Fruit fly (Drosophila melanogaster) whole organism, embryonic: ENCODE results near the gene CG32944.
A peak's percentile ranks its signal among the peaks of the same experiment; 100 is the strongest.

Experiments used
- B-H2 ChIP-seq: fragments of 200-800 bp; sonication (Bioruptor generic); optimal IDR thresholded peaks from 2 replicates; lab custom pipeline; 2018; ENCODE audit warnings: missing biosample characterization, mild to moderate bottlenecking, missing genetic modification characterization
- C15 ChIP-seq: fragments of 200-800 bp; sonication (Bioruptor generic); IDR thresholded peaks from 3 replicates; pipeline ENCODE4 v1.3.6; 2022; ENCODE audit warnings: missing biosample characterization, missing genetic modification characterization
- CG10462 ChIP-seq: fragments of 200-800 bp; sonication (Bioruptor generic); optimal IDR thresholded peaks from 2 replicates; lab custom pipeline; 2016; ENCODE audit warnings: missing biosample characterization, missing genetic modification characterization
- CG10543 ChIP-seq: fragments of 200-800 bp; sonication (Bioruptor generic); optimal IDR thresholded peaks from 3 replicates; lab custom pipeline; 2017; ENCODE audit warnings: missing biosample characterization, mild to moderate bottlenecking, missing genetic modification characterization, moderate library complexity
- CG13296 ChIP-seq: fragments of 200-800 bp; sonication (Bioruptor generic); optimal IDR thresholded peaks from 3 replicates; lab custom pipeline; 2018; ENCODE audit warnings: missing biosample characterization, mild to moderate bottlenecking, missing genetic modification characterization
- CG13894 ChIP-seq: fragments of 200-800 bp; sonication (Bioruptor generic); optimal IDR thresholded peaks from 3 replicates; lab custom pipeline; 2018; ENCODE audit warnings: missing biosample characterization, mild to moderate bottlenecking, missing genetic modification characterization, moderate library complexity
- CG14050 ChIP-seq: fragments of 200-800 bp; sonication (Bioruptor generic); IDR thresholded peaks from 3 replicates; pipeline ENCODE4 v1.3.6; 2022; ENCODE audit warnings: missing biosample characterization, missing genetic modification characterization
- CG14441 ChIP-seq: fragments of 200-800 bp; sonication (Bioruptor generic); IDR thresholded peaks from 2 replicates; pipeline ENCODE4 v1.3.6; 2022; ENCODE audit warnings: missing biosample characterization, missing genetic modification characterization
- CG15514 ChIP-seq: fragments of 200-800 bp; sonication (Bioruptor generic); optimal IDR thresholded peaks from 3 replicates; lab custom pipeline; 2017; ENCODE audit warnings: missing biosample characterization, missing genetic modification characterization, mild to moderate bottlenecking, moderate library complexity, missing genetic modification reagents
- CG17328 ChIP-seq: fragments of 200-800 bp; sonication (Bioruptor generic); IDR thresholded peaks from 2 replicates; pipeline ENCODE4 v1.3.6; 2022; ENCODE audit warnings: missing biosample characterization, missing genetic modification characterization
- CG18599 ChIP-seq: fragments of 200-800 bp; sonication (Bioruptor generic); optimal IDR thresholded peaks from 3 replicates; lab custom pipeline; 2017; ENCODE audit warnings: missing biosample characterization, missing genetic modification characterization, mild to moderate bottlenecking, moderate library complexity, missing genetic modification reagents
- CG2120 ChIP-seq: fragments of 200-800 bp; sonication (Bioruptor generic); optimal IDR thresholded peaks from 3 replicates; lab custom pipeline; 2016; ENCODE audit warnings: missing biosample characterization, missing genetic modification characterization
- CG2678 ChIP-seq: fragments of 200-800 bp; sonication (Bioruptor generic); optimal IDR thresholded peaks from 3 replicates; lab custom pipeline; 2019; ENCODE audit warnings: missing biosample characterization, mild to moderate bottlenecking, missing genetic modification characterization, moderate library complexity
- CG2875 ChIP-seq: fragments of 200-800 bp; sonication (Bioruptor generic); optimal IDR thresholded peaks from 2 replicates; lab custom pipeline; 2017; ENCODE audit warnings: missing biosample characterization, mild to moderate bottlenecking, missing genetic modification characterization, missing genetic modification reagents
- CG34376 ChIP-seq: fragments of 200-800 bp; sonication (Bioruptor generic); optimal IDR thresholded peaks from 2 replicates; lab custom pipeline; 2018; ENCODE audit warnings: missing biosample characterization, mild to moderate bottlenecking, missing genetic modification characterization
- CG3838 ChIP-seq: fragments of 200-800 bp; sonication (Bioruptor generic); optimal IDR thresholded peaks from 3 replicates; lab custom pipeline; 2016; ENCODE audit warnings: missing biosample characterization, missing genetic modification characterization
- CG4328 ChIP-seq: fragments of 200-800 bp; sonication (Bioruptor generic); optimal IDR thresholded peaks from 3 replicates; lab custom pipeline; 2017; ENCODE audit warnings: missing biosample characterization, missing genetic modification reagents, missing genetic modification characterization
- CG5180 ChIP-seq: fragments of 200-800 bp; sonication (Bioruptor generic); optimal IDR thresholded peaks from 3 replicates; lab custom pipeline; 2017; ENCODE audit warnings: missing biosample characterization, missing genetic modification characterization, mild to moderate bottlenecking, moderate library complexity, missing genetic modification reagents
- CG6765 ChIP-seq: fragments of 200-800 bp; sonication (Bioruptor generic); optimal IDR thresholded peaks from 3 replicates; lab custom pipeline; 2017; ENCODE audit warnings: missing biosample characterization, mild to moderate bottlenecking, missing genetic modification characterization
- CG6854 ChIP-seq: fragments of 200-800 bp; sonication (Bioruptor generic); optimal IDR thresholded peaks from 3 replicates; lab custom pipeline; 2017; ENCODE audit warnings: missing biosample characterization, mild to moderate bottlenecking, missing genetic modification characterization
- CG9437 ChIP-seq: fragments of 200-800 bp; sonication (Bioruptor generic); optimal IDR thresholded peaks from 2 replicates; lab custom pipeline; 2018; ENCODE audit warnings: missing biosample characterization, mild to moderate bottlenecking, missing genetic modification characterization
- CrebB ChIP-seq: fragments of 200-800 bp; sonication (Bioruptor generic); optimal IDR thresholded peaks from 3 replicates; lab custom pipeline; 2018; ENCODE audit warnings: missing biosample characterization, mild to moderate bottlenecking, missing genetic modification characterization
- Deaf1 ChIP-seq: fragments of 200-800 bp; optimal IDR thresholded peaks from 3 replicates; lab custom pipeline; 2019; ENCODE audit warnings: missing biosample characterization, mild to moderate bottlenecking, missing genetic modification characterization, moderate library complexity
- Dfd ChIP-seq, 2 experiments: fragments of >200 bp; optimal IDR thresholded peaks; 2 replicates each; lab custom pipeline; 2017; ENCODE audit warnings: missing biosample characterization in 2 of 2, missing genetic modification characterization in 2 of 2
- Dip2 ChIP-seq: fragments of 200-800 bp; sonication (Bioruptor generic); IDR thresholded peaks from 2 replicates; pipeline ENCODE4 v1.3.6; 2022; ENCODE audit warnings: missing biosample characterization, missing genetic modification characterization
- Dll ChIP-seq: fragments of 200-800 bp; sonication (Bioruptor generic); IDR thresholded peaks from 4 replicates; pipeline ENCODE4 v1.3.6; 2022; ENCODE audit warnings: missing biosample characterization, missing genetic modification characterization; ENCODE audit not compliant: partially characterized antibody
- Ets65A ChIP-seq: fragments of 200-800 bp; sonication (Bioruptor generic); peaks from one replicate; lab custom pipeline; 2016; ENCODE audit warnings: missing biosample characterization, missing genetic modification characterization
- HHEX ChIP-seq: fragments of 200-800 bp; sonication (Bioruptor generic); optimal IDR thresholded peaks from 3 replicates; lab custom pipeline; 2017; ENCODE audit warnings: missing biosample characterization, mild to moderate bottlenecking, missing genetic modification characterization, missing genetic modification reagents
- Hmx ChIP-seq: fragments of 200-800 bp; sonication (Bioruptor generic); optimal IDR thresholded peaks from 2 replicates; lab custom pipeline; 2016; ENCODE audit warnings: missing biosample characterization, missing genetic modification characterization
- Med ChIP-seq: fragments of 200-800 bp; sonication (Bioruptor generic); peaks from one replicate; lab custom pipeline; 2016; ENCODE audit warnings: missing biosample characterization, missing genetic modification characterization, mild to moderate bottlenecking, inconsistent platforms, moderate library complexity
- Meics ChIP-seq: fragments of 200-800 bp; sonication (Bioruptor generic); optimal IDR thresholded peaks from 2 replicates; lab custom pipeline; 2017; ENCODE audit warnings: missing biosample characterization, mild to moderate bottlenecking, missing genetic modification characterization
- Sry-β ChIP-seq: fragments of 200-800 bp; sonication (Bioruptor generic); optimal IDR thresholded peaks from 2 replicates; lab custom pipeline; 2018; ENCODE audit warnings: missing biosample characterization, mild to moderate bottlenecking, missing genetic modification characterization, moderate library complexity
- TFAM ChIP-seq: fragments of 200-800 bp; sonication (Bioruptor generic); optimal IDR thresholded peaks from 2 replicates; lab custom pipeline; 2017; ENCODE audit warnings: missing biosample characterization, missing genetic modification characterization, inconsistent platforms
- abd-A ChIP-seq: fragments of 200-800 bp; sonication (Bioruptor generic); optimal IDR thresholded peaks from 3 replicates; lab custom pipeline; 2019; ENCODE audit warnings: missing biosample characterization, mild to moderate bottlenecking, missing genetic modification characterization, moderate library complexity
- bowl ChIP-seq: fragments of 200-800 bp; sonication (Bioruptor generic); IDR thresholded peaks from 2 replicates; pipeline ENCODE4 v1.3.6; 2022; ENCODE audit warnings: missing biosample characterization, missing genetic modification characterization
- br ChIP-seq: fragments of >200 bp; optimal IDR thresholded peaks from 2 replicates; lab custom pipeline; 2017
- cato ChIP-seq: fragments of 200-800 bp; sonication (Bioruptor generic); optimal IDR thresholded peaks from 2 replicates; lab custom pipeline; 2016; ENCODE audit warnings: missing biosample characterization, missing genetic modification characterization, borderline replicate concordance
- chif ChIP-seq, 2 experiments: fragments of 200-800 bp; sonication (Bioruptor generic); optimal IDR thresholded peaks; 3 replicates each; lab custom pipeline; 2016; ENCODE audit warnings: missing biosample characterization in 2 of 2, missing genetic modification characterization in 2 of 2
- chinmo ChIP-seq: fragments of 200-800 bp; sonication (Bioruptor generic); IDR thresholded peaks from 4 replicates; pipeline ENCODE4 v1.3.6; 2022; ENCODE audit warnings: missing biosample characterization, missing genetic modification characterization; ENCODE audit not compliant: partially characterized antibody
- hkb ChIP-seq, 2 experiments: fragments of 200-800 bp in 1 of 2; fragments of >200 bp in 1 of 2; sonication (Bioruptor generic) in 1 of 2; IDR thresholded peaks in 1 of 2; optimal IDR thresholded peaks in 1 of 2; 2 replicates each; pipeline versions ENCODE4 v1.3.6 to Lab custom; 2017 to 2022; ENCODE audit warnings: missing biosample characterization in 1 of 2, missing genetic modification characterization in 1 of 2
- kah ChIP-seq: fragments of 200-800 bp; sonication (Bioruptor generic); optimal IDR thresholded peaks from 2 replicates; lab custom pipeline; 2018; ENCODE audit warnings: missing biosample characterization, mild to moderate bottlenecking, missing genetic modification characterization
- kni ChIP-seq: fragments of 200-800 bp; sonication (Bioruptor generic); optimal IDR thresholded peaks from 3 replicates; lab custom pipeline; 2017; ENCODE audit warnings: mild to moderate bottlenecking, missing biosample characterization, missing genetic modification reagents, missing genetic modification characterization
- lab ChIP-seq: fragments of 200-800 bp; sonication (Bioruptor generic); optimal IDR thresholded peaks from 3 replicates; lab custom pipeline; 2017; ENCODE audit warnings: missing biosample characterization, missing genetic modification characterization, mild to moderate bottlenecking, moderate library complexity, missing genetic modification reagents
- lov ChIP-seq, 2 experiments: fragments of 200-800 bp in 1 of 2; fragments of >200 bp in 1 of 2; sonication (Bioruptor generic) in 1 of 2; IDR thresholded peaks in 1 of 2; optimal IDR thresholded peaks in 1 of 2; 2 replicates in 1 of 2; 3 replicates in 1 of 2; pipeline versions ENCODE4 v1.3.6 to Lab custom; 2017 to 2022; ENCODE audit warnings: missing biosample characterization in 1 of 2, missing genetic modification characterization in 1 of 2
- maf-S ChIP-seq: fragments of 200-800 bp; sonication (Bioruptor generic); optimal IDR thresholded peaks from 2 replicates; lab custom pipeline; 2016; ENCODE audit warnings: missing biosample characterization, missing genetic modification characterization
- onecut ChIP-seq: fragments of 200-800 bp; sonication (Bioruptor generic); IDR thresholded peaks from 2 replicates; pipeline ENCODE4 v1.3.6; 2022; ENCODE audit warnings: missing biosample characterization, missing genetic modification characterization
- sc ChIP-seq, 3 experiments: fragments of >200 bp in 2 of 3; fragments of 200-800 bp in 1 of 3; sonication (Bioruptor generic) in 1 of 3; optimal IDR thresholded peaks; 2 replicates in 2 of 3; 3 replicates in 1 of 3; lab custom pipeline; 2017; ENCODE audit warnings: mild to moderate bottlenecking in 1 of 3, missing biosample characterization in 1 of 3, missing genetic modification characterization in 1 of 3, missing genetic modification reagents in 1 of 3
- scrt ChIP-seq: fragments of 200-800 bp; sonication (Bioruptor generic); optimal IDR thresholded peaks from 2 replicates; lab custom pipeline; 2018; ENCODE audit warnings: missing biosample characterization, mild to moderate bottlenecking, missing genetic modification characterization, moderate library complexity
- zfh1 ChIP-seq: fragments of 200-800 bp; sonication (Bioruptor generic); IDR thresholded peaks from 3 replicates; pipeline ENCODE4 v1.3.6; 2022; ENCODE audit warnings: missing biosample characterization, missing genetic modification characterization

CG32944 gene

dm6 chr3R:4359625-4360024 lies 59.8 kb downstream of the CG32944 start, which contains the start of gene CG1090 (continued):
- peak; percentile 56 for TF ChIP-seq CG15514 (GFP tag; lab: Kevin White, UChicago)
- peak; percentile 24 for TF ChIP-seq CG5180 (GFP tag; lab: Kevin White, UChicago)
- TF ChIP-seq hkb (optimal IDR thresholded peaks at IDR 0.05; lab: Kevin White, UChicago): no peak
- peak; percentile 56; the same call in 1 of the 2 replicates for TF ChIP-seq hkb (GFP tag; IDR thresholded peaks at IDR 0.05; lab: Robert Waterston, UW)
- TF ChIP-seq CG14050: no peak
- peak; percentile 95 for TF ChIP-seq Deaf1
- TF ChIP-seq Sry-β (GFP tag; lab: Kevin White, UChicago): no peak
- peak; percentile 64 for TF ChIP-seq CG10543 (GFP tag; lab: Kevin White, UChicago)
- TF ChIP-seq lab (GFP tag; lab: Kevin White, UChicago): peak; percentile 77
- TF ChIP-seq chif (GFP tag; optimal IDR thresholded peaks at IDR 0.05; lab: Kevin White, UChicago): no peak
- TF ChIP-seq CG6854 (GFP tag; lab: Kevin White, UChicago): peak; percentile 36
- TF ChIP-seq CG9437 (GFP tag; lab: Kevin White, UChicago): no peak
- peak; percentile 73 for TF ChIP-seq CG34376 (GFP tag; lab: Kevin White, UChicago)
- no peak for TF ChIP-seq Dfd (GFP tag; optimal IDR thresholded peaks at IDR 0.05; lab: Kevin White, UChicago)
- TF ChIP-seq maf-S: no peak
- TF ChIP-seq lov (optimal IDR thresholded peaks at IDR 0.05; lab: Kevin White, UChicago): no peak
- no peak for TF ChIP-seq lov (GFP tag; IDR thresholded peaks at IDR 0.05; lab: Robert Waterston, UW)
- TF ChIP-seq Hmx (GFP tag; lab: Kevin White, UChicago): no peak
- no peak for TF ChIP-seq CG3838 (GFP tag; lab: Kevin White, UChicago)
- peak; percentile 67 for TF ChIP-seq abd-A (tag; lab: Kevin White, UChicago)
- TF ChIP-seq Meics (GFP tag; lab: Kevin White, UChicago): peak; percentile 52
- 0 out of 4 replicates have a peak, but pooled peaks have one; percentile 37 for TF ChIP-seq chinmo
- TF ChIP-seq CG2678: no peak
- no peak for TF ChIP-seq CG10462
- TF ChIP-seq CG6765 (GFP tag; lab: Kevin White, UChicago): peak; percentile 82
- no peak for TF ChIP-seq CG2120 (GFP tag; lab: Kevin White, UChicago)
- peak; percentile 41 for TF ChIP-seq CG13894 (tag; lab: Kevin White, UChicago)
- peak; percentile 37 for TF ChIP-seq CrebB (tag; lab: Kevin White, UChicago)
- peak; percentile 38 for TF ChIP-seq scrt (GFP tag; lab: Kevin White, UChicago)
- TF ChIP-seq CG2875: no peak
- TF ChIP-seq CG13296 (GFP tag; lab: Kevin White, UChicago): peak; percentile 40
- 0 out of 3 replicates have a peak, but pooled peaks have one; percentile 6 for TF ChIP-seq zfh1 (GFP tag; lab: Robert Waterston, UW)
- no peak for TF ChIP-seq C15
- TF ChIP-seq cato (GFP tag; lab: Kevin White, UChicago): no peak
- peak; percentile 55; the same call in 1 of the 2 replicates for TF ChIP-seq onecut
- TF ChIP-seq HHEX (GFP tag; lab: Kevin White, UChicago): no peak
- TF ChIP-seq br: no peak
- TF ChIP-seq CG18599: peak; percentile 70
- TF ChIP-seq kah (GFP tag; lab: Kevin White, UChicago): no peak
- no peak for TF ChIP-seq TFAM (GFP tag; lab: Kevin White, UChicago)
- TF ChIP-seq Dll: no peak
- peak; percentile 60 for TF ChIP-seq Ets65A (GFP tag; lab: Kevin White, UChicago)
- TF ChIP-seq kni (GFP tag; lab: Kevin White, UChicago): no peak
- peak; percentile 60 for TF ChIP-seq Med
- no peak for TF ChIP-seq CG4328 (GFP tag; lab: Kevin White, UChicago)
- no peak for TF ChIP-seq CG14441 (GFP tag; lab: Robert Waterston, UW)
- peak; percentile 5 for TF ChIP-seq B-H2 (GFP tag; lab: Kevin White, UChicago)
- TF ChIP-seq sc (optimal IDR thresholded peaks at IDR 0.05; lab: Kevin White, UChicago): no peak
- no peak for TF ChIP-seq sc (GFP tag; optimal IDR thresholded peaks at IDR 0.05; lab: Kevin White, UChicago)
- peak; percentile 23; the same call in 1 of the 2 replicates for TF ChIP-seq CG17328 (GFP tag; lab: Robert Waterston, UW)
- TF ChIP-seq bowl: no peak
- no peak for TF ChIP-seq Dip2 (GFP tag; lab: Robert Waterston, UW)
